Worm (Caenorhabditis elegans): ENCODE results near the gene sup-10.

DNA sequence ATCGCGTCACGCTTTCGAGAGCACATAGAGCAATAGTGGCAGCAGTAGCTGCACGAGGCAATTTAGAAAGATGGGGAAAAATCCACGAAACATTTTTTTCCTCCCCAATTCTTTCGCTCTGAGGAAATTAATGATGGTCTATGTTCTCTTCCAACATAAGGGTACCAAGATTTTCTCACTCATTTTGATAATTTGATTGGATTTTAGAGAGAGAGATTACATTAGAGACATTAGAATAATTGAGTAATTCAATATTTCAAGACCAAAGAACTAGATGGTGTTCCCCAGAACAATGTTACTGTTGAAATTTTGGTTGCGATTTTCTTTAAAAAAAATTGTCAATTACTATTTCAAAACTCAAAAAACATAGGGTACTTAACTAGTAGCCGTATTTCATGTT is 6.7 kb upstream of the sup-10 start:
- TF ChIP-seq pha-4 (tag; optimal IDR thresholded peaks at IDR 0.05), result no peak
- no peak for TF ChIP-seq elt-3 (tag; optimal IDR thresholded peaks at IDR 0.05)
- TF ChIP-seq mep-1 (tag; optimal IDR thresholded peaks at IDR 0.05), result no peak
- no peak for TF ChIP-seq nhr-76 (tag; optimal IDR thresholded peaks at IDR 0.05)
- no peak for TF ChIP-seq unc-120 (tag; optimal IDR thresholded peaks at IDR 0.05; ENCODE audit: poor library complexity, severe bottlenecking)
